Fruit fly (Drosophila melanogaster): Measurements from ENCODE around the gene PGS1.

Gene PGS1

dm6 chr3R:18741027-18741843 lies 4.6 kb downstream of the PGS1 start (continued):
- TF ChIP-seq Trl (optimal IDR thresholded peaks at IDR 0.05) (peak; percentile 61 to 84), Trl (GFP tag; optimal IDR thresholded peaks at IDR 0.05) (peak; percentile 80), nerfin-2 (GFP tag; IDR thresholded peaks at IDR 0.05; ENCODE audit: partially characterized antibody) (no peak), cwo (GFP tag; optimal IDR thresholded peaks at IDR 0.05) (peak; percentile 94), PHDP (tag; optimal IDR thresholded peaks at IDR 0.05) (peak; percentile 97), CG4617 (GFP tag; optimal IDR thresholded peaks at IDR 0.05; ENCODE audit: borderline replicate concordance) (peak; percentile 78), CG11456 (GFP tag; IDR thresholded peaks at IDR 0.05) (peak; percentile 98), CG13287 (GFP tag; IDR thresholded peaks at IDR 0.05; ENCODE audit: partially characterized antibody) (no peak; the same call in 1 of the 2 replicates), bsh (GFP tag; optimal IDR thresholded peaks at IDR 0.05) (peak; percentile 84 to 98), grn (GFP tag; optimal IDR thresholded peaks at IDR 0.05) (no peak), Nf-YB (GFP tag; optimal IDR thresholded peaks at IDR 0.05) (peak; percentile 83), fd102C (GFP tag; optimal IDR thresholded peaks at IDR 0.05) (peak; percentile 11), sna (GFP tag; IDR thresholded peaks at IDR 0.05; ENCODE audit: partially characterized antibody) (no peak), Bdp1 (GFP tag; optimal IDR thresholded peaks at IDR 0.05) (peak; percentile 70), CG9727 (GFP tag; optimal IDR thresholded peaks at IDR 0.05) (peak; percentile 96), lilli (GFP tag; optimal IDR thresholded peaks at IDR 0.05) (peak; percentile 96), pita (GFP tag; optimal IDR thresholded peaks at IDR 0.05) (no peak), CG12219 (GFP tag; optimal IDR thresholded peaks at IDR 0.05) (peak; percentile 94), Dad (GFP tag; optimal IDR thresholded peaks at IDR 0.05) (peak; percentile 66), CG10147 (GFP tag; optimal IDR thresholded peaks at IDR 0.05) (peak; percentile 96), tgo (GFP tag; IDR thresholded peaks at IDR 0.05) (peak; percentile 97), ems (GFP tag; optimal IDR thresholded peaks at IDR 0.05) (peak; percentile 83), CG16815 (GFP tag; optimal IDR thresholded peaks at IDR 0.05) (peak; percentile 88), CG8765 (GFP tag; IDR thresholded peaks at IDR 0.05) (peak; percentile 86), CG3838 (GFP tag; optimal IDR thresholded peaks at IDR 0.05) (peak; percentile 86), pros (GFP tag; optimal IDR thresholded peaks at IDR 0.05) (no peak), stwl (tag; optimal IDR thresholded peaks at IDR 0.05) (peak; percentile 37), klu (GFP tag; IDR thresholded peaks at IDR 0.05) (peak; percentile 93), CG8388 (GFP tag; optimal IDR thresholded peaks at IDR 0.05) (peak; percentile 94), Fer2 (tag; optimal IDR thresholded peaks at IDR 0.05) (peak; percentile 94), CG33557 (GFP tag; optimal IDR thresholded peaks at IDR 0.05) (peak; percentile 89), CG4854 (GFP tag; optimal IDR thresholded peaks at IDR 0.05) (peak; percentile 91), CG13624 (GFP tag; optimal IDR thresholded peaks at IDR 0.05) (peak; percentile 78), hb (GFP tag; IDR thresholded peaks at IDR 0.05; ENCODE audit: partially characterized antibody) (no peak), nmo (GFP tag; optimal IDR thresholded peaks at IDR 0.05) (peak; percentile 98), dmrt99B (tag; optimal IDR thresholded peaks at IDR 0.05) (peak; percentile 97), ERR (GFP tag; optimal IDR thresholded peaks at IDR 0.05) (peak; percentile 60), Stat92E (GFP tag; optimal IDR thresholded peaks at IDR 0.05) (peak in 1 of 3 experiments; percentile 78), inv (GFP tag; IDR thresholded peaks at IDR 0.05; ENCODE audit: partially characterized antibody) (no peak), otp (GFP tag; IDR thresholded peaks at IDR 0.05) (peak; percentile 96), CG18599 (GFP tag; optimal IDR thresholded peaks at IDR 0.05) (peak; percentile 98), CG1529 (GFP tag; optimal IDR thresholded peaks at IDR 0.05) (peak; percentile 92), lov (optimal IDR thresholded peaks at IDR 0.05) (no peak), lov (GFP tag; IDR thresholded peaks at IDR 0.05) (peak; percentile 93), CG16813 (GFP tag; IDR thresholded peaks at IDR 0.05; ENCODE audit: partially characterized antibody) (no peak), Xrp1 (GFP tag; IDR thresholded peaks at IDR 0.05) (peak; percentile 96), Hr51 (GFP tag; optimal IDR thresholded peaks at IDR 0.05) (peak; percentile 92 to 95)
